Fruit fly (Drosophila melanogaster) S2 (cell line): Measurements from ENCODE around the gene tsh.

Experiments
- CG8478 ChIP-seq: fragments of >200 bp; optimal IDR thresholded peaks from 2 replicates; lab custom pipeline; 2018
- CTCF ChIP-seq, 2 experiments: fragments of >200 bp; optimal IDR thresholded peaks; 2 replicates each; lab custom pipeline; 2018

Gene tsh

dm6 chr2L:21827900-21828790 is at the start of gene tsh:
TSS of gene tsh (plus strand) at chr2L:21828593.
- TF ChIP-seq CTCF (optimal IDR thresholded peaks at IDR 0.05; lab: Kevin White, UChicago) (no peak), CG8478 (lab: Kevin White, UChicago) (no peak)

DNA sequence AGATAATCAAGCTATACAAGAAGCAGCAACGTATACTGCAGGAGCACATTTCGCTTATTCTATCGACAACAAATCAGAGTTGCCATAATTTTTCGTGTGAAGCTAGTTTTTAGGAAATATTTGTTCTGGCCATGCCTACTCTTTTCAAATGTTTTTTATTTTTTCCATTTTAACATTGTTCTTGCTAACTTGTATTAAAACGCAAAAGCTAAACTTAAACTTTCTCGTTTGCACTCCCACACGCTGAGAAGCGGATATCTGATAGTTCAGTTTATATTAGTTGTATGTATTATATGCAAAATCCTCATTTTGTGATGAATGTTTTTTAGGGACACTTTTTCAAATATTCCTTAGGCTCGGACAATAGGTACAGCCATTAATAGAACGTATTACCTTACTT is 44.4 kb upstream of the tsh start, which contains the start of gene CG11630:
Gene CG11630, minus strand, starts transcription at position 101 of the 400 bp plus-strand sequence.
- TF ChIP-seq CG8478 (lab: Kevin White, UChicago) (no peak), CTCF (optimal IDR thresholded peaks at IDR 0.05; lab: Kevin White, UChicago) (no peak)

- TF ChIP-seq CTCF (optimal IDR thresholded peaks at IDR 0.05; lab: Kevin White, UChicago), result no peak
These were observed 43.5 kb upstream of the tsh start for dm6 chr2L:21784790-21785425.

dm6 chr2L:21786991-21787390 is 41.4 kb upstream of the tsh start:
- no peak for TF ChIP-seq CG8478 (lab: Kevin White, UChicago)
- TF ChIP-seq CTCF (optimal IDR thresholded peaks at IDR 0.05; lab: Kevin White, UChicago), result no peak

DNA sequence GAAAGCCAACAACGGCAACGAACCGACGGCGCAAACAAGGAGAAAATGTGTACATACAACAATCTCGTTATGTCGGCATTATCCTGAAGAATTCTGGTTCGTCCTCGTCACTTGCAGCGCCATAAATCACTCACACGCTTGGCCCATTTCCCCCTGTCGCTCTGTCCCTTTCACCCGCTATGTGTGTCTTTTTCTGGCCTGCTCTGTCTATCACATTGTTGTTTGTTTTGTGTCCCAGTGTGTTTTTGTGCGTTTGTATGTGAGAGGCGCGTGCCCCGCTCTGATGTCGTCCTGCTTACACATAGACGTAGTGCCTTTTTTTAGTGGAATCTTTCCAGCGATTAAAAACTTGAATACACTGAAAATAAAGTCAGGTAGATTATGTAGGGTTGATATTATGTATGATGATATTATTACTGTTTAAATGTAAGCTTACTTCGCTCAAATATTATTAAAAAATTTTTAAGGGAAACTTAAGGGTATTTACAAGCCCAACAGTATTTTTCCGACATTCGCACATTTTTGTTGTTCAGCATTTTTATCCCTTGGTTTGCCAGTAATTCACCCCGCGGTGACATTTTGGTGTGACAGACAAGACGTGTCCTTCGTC is 38.8 kb upstream of the tsh start:
- TF ChIP-seq CTCF (optimal IDR thresholded peaks at IDR 0.05; lab: Kevin White, UChicago) (no peak), CG8478 (lab: Kevin White, UChicago) (no peak)

- no peak for TF ChIP-seq CTCF (optimal IDR thresholded peaks at IDR 0.05; lab: Kevin White, UChicago)
- no peak for TF ChIP-seq CG8478 (lab: Kevin White, UChicago)
These were observed 36.4 kb upstream of the tsh start for dm6 chr2L:21791980-21792379.

DNA sequence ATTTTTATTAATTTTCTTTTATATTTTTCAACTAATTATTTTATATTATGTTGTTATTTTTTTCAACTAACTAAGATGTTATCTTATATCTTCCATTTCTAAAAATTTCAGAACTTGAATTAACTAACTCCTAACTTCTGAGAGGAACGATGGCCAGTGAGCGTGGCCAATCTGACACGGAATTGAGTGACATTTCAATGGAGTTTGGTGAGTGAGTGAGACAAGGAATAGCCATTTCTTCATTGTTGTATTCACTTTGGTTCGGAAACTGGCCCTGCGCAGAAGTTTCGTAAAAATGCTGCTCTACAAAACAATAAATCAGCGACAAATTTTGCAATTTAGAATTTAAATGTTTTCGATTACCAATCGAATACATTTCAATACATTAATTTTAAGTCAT is 35.6 kb upstream of the tsh start:
- TF ChIP-seq CTCF (optimal IDR thresholded peaks at IDR 0.05; lab: Kevin White, UChicago), result no peak
- no peak for TF ChIP-seq CG8478 (lab: Kevin White, UChicago)

dm6 chr2L:21794547-21795341 is 33.6 kb upstream of the tsh start:
- no peak for TF ChIP-seq CG8478 (lab: Kevin White, UChicago)
- no peak for TF ChIP-seq CTCF (optimal IDR thresholded peaks at IDR 0.05; lab: Kevin White, UChicago)

DNA sequence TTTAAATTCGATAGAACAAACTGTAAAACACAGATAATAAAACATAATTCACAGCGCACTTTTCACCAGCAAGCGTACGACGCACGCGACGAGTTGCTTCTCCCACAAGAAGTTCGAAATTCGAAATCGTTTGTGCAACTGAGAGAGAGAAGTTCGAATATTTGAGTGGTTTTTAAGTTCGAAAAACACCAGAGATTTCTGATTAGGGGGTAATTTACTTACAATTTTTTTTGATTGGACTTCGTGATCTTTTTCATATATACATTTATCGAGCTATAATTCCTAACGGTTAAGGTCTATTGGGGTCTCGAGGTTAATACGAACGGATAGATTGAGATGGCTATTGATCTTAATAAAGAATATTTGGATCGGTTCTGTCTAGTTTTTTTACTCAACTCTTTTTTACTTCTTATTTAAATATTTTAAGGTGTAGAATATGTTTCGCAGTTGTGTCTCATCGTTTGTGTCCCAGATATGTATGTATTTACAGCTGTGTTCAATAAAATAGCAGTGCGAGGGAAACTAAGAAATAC is 33.0 kb upstream of the tsh start, which contains the start of gene CG31612:
Gene CG31612, minus strand, starts transcription at position 106 of the 533 bp plus-strand sequence.
- TF ChIP-seq CTCF (optimal IDR thresholded peaks at IDR 0.05; lab: Kevin White, UChicago), result no peak
- TF ChIP-seq CG8478 (lab: Kevin White, UChicago), result no peak

- no peak for TF ChIP-seq CTCF (optimal IDR thresholded peaks at IDR 0.05; lab: Kevin White, UChicago)
- no peak for TF ChIP-seq CG8478 (lab: Kevin White, UChicago)
These were observed 24.3 kb upstream of the tsh start for dm6 chr2L:21804105-21804504.

DNA sequence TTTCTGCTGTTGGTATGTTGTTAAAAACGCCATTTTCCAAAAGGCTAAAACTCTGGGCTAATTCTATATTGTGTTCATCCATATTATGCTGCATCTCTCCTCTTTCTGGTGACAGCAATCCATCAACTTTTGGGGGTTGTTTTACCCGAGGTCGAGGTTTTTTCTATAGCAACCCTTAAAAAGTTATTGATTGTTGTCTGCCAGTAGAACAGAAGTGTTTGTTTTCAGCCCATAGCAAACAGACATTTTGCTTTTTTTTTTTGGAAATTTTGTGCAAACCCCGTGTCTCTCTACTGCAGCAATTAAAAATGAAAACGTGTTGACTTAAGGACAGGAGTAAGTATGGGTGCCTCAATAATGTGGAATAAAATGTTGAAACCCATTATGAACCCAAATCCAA is 22.0 kb upstream of the tsh start:
- no peak for TF ChIP-seq CG8478 (lab: Kevin White, UChicago)

DNA sequence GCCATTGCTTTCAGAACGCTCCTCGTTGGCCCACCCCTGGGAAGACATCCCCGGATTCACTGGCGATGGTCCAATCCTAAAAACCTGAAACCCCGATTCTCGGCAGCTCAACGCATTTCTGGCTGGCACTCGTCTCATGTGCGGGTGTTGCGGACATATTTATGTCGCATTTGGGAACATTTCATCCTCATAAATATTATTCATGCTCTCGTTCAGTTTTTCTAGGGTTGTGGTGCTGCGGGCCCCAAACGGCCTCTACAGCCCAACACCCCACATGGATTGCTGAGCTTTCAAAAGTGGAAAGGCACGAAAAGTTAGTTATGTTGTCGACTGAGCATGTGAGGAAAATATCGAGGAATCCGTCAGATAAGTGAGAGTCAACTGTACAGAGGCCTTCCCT is 21.5 kb upstream of the tsh start:
- TF ChIP-seq CG8478 (lab: Kevin White, UChicago), result no peak
- TF ChIP-seq CTCF (optimal IDR thresholded peaks at IDR 0.05; lab: Kevin White, UChicago), result no peak

dm6 chr2L:21810098-21810497 is 18.3 kb upstream of the tsh start:
- TF ChIP-seq CTCF (optimal IDR thresholded peaks at IDR 0.05; lab: Kevin White, UChicago) (no peak), CG8478 (lab: Kevin White, UChicago) (no peak)

- TF ChIP-seq CTCF (optimal IDR thresholded peaks at IDR 0.05; lab: Kevin White, UChicago), result no peak
- no peak for TF ChIP-seq CG8478 (lab: Kevin White, UChicago)
These were observed 9.0 kb upstream of the tsh start for dm6 chr2L:21819386-21819785.
